Fruit fly (Drosophila melanogaster): ENCODE results near the gene moi.

moi gene

DNA sequence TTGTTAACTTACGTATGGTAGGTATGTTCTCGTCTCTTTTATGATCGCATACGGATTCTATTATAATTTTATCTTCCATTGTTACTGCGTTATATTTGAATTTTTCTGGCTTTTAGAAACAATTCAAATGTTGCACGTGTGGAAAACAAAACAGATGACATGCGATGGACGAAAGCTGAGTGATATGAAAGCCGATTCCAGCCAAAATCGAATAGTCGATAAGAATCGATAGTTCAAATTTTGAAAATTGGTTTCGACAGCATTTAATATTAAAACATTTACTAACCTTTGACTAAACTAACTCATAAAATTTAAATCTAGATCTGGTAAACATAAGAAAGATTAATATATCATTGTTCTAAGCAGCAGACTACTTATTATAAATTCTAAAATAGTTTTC lies 46.2 kb downstream of the moi start, which contains the start of gene Polr1E:
Gene Polr1E (minus strand): TSS at position 160 of the 400 bp plus-strand sequence.
- TF ChIP-seq CG17806 (tag; optimal IDR thresholded peaks at IDR 0.05): no peak
- TF ChIP-seq D1 (tag; optimal IDR thresholded peaks at IDR 0.05): peak; percentile 76

DNA sequence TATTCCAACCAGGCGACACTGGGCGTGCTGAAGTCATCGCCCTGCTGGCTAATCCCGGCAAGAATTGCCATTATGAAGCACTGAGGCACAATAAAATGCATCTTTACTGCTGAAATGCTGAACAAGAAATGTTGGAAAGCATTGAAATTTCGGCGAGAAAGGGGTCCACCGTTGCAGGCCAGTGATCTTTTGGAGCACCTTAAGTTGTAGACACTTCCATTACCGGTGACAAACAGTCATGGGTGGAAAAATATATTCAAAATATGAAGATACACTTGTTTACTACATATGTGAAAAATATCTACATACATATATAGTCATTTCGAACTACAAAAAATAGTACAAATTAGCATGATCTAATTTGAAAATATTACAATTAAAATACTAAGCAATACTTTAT lies 47.4 kb downstream of the moi start, which contains the start of gene CG7126:
Gene CG7126 (minus strand): TSS at position 101 of the 400 bp plus-strand sequence.
- TF ChIP-seq CG13204 (GFP tag; optimal IDR thresholded peaks at IDR 0.05): no peak

Measured in whole organism, pupa.